Worm (Caenorhabditis elegans) whole organism, midembryonic: ENCODE measurements around the gene F59C12.4.

Experiments
- T22C8.4 ChIP-seq: fragments of 200-800 bp; sonication (Bioruptor generic); IDR thresholded peaks from 2 replicates; pipeline ENCODE4 v1.3.6; 2022; ENCODE audit warnings: missing genetic modification characterization, missing compliant biosample characterization
- cog-1 ChIP-seq: sonication (generic microtip); optimal IDR thresholded peaks from 2 replicates; lab custom pipeline; 2016; ENCODE audit warnings: missing genetic modification characterization, missing compliant biosample characterization
- flt-1 ChIP-seq: fragments of 200-800 bp; sonication (Bioruptor generic); IDR thresholded peaks from 2 replicates; pipeline ENCODE4 v1.3.6; 2022; ENCODE audit warnings: missing genetic modification characterization, missing compliant biosample characterization
- klf-2 ChIP-seq: fragments of 200-800 bp; sonication (Bioruptor generic); conservative IDR thresholded peaks from 2 replicates; pipeline ENCODE4 v1.3.6; 2022; ENCODE audit warnings: missing genetic modification reagents, missing genetic modification characterization, missing compliant biosample characterization
- med-1 ChIP-seq: sonication (generic microtip); optimal IDR thresholded peaks from 2 replicates; lab custom pipeline; 2017; ENCODE audit warnings: missing genetic modification characterization, mild to moderate bottlenecking, missing compliant biosample characterization, antibody characterized with exemption, missing genetic modification reagents; ENCODE audit not compliant: insufficient read depth
- ref-1 ChIP-seq: fragments of 200-800 bp; sonication (Bioruptor generic); conservative IDR thresholded peaks from 2 replicates; pipeline ENCODE4 v1.3.6; 2022; ENCODE audit warnings: missing genetic modification reagents, missing genetic modification characterization, missing compliant biosample characterization
- tab-1 ChIP-seq: fragments of 200-800 bp; sonication (Bioruptor generic); IDR thresholded peaks from 2 replicates; pipeline ENCODE4 v1.3.6; 2022; ENCODE audit warnings: missing genetic modification characterization, missing compliant biosample characterization
- ztf-23 ChIP-seq: fragments of 200-800 bp; sonication (Bioruptor generic); IDR thresholded peaks from 2 replicates; pipeline ENCODE4 v1.3.6; 2022; ENCODE audit warnings: missing genetic modification reagents, missing genetic modification characterization, missing compliant biosample characterization

DNA sequence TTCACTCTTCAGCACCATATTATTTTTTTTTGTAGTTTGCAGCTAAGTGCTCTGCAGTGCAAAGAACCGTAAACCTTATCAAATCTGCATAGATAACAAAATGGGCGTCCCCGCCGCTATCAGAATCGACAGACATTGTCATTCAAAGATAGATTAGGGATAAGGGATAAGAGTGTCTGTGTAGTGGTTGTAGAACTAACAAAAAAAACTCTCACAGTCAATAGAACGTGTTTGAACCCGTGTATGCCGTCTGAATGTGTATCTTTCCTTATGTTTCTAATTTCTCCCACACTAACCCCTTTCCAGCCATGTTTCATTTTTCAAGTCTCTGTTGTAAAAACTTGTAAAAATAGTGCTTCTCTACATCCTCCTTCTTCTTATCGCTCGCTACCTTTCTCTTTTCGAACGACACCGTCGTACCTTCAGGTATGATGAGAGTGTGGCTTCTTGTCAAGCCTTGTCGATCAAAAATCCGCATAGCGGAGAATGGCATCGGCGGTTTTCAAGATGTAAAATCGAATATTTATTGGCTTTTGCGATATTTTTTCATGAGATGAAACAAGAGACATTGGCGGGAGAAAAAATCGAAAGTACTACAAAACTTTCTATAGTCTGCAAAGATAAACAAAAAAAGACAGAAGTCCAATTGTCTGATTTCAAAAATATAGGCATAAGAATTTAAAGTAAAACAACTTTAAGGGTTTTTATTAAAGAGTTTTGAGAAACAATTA is 22.8 kb upstream of the F59C12.4 start:
- TF ChIP-seq ref-1 (GFP tag; lab: Robert Waterston, UW) (no peak), flt-1 (GFP tag; lab: Robert Waterston, UW) (no peak), klf-2 (GFP tag; lab: Robert Waterston, UW) (no peak), cog-1 (no peak), T22C8.4 (GFP tag; lab: Robert Waterston, UW) (no peak), ztf-23 (no peak), med-1 (GFP tag; lab: Kevin White, UChicago) (no peak), tab-1 (GFP tag; lab: Robert Waterston, UW) (no peak)
